Fruit fly (Drosophila melanogaster): ENCODE measurements around the gene CG43120.

Gene CG43120

dm6 chr3L:14363103-14363751, 18.5 kb upstream of the CG43120 start:
- TF ChIP-seq Sp1 (GFP tag; optimal IDR thresholded peaks at IDR 0.05): peak; percentile 3
- TF ChIP-seq Dif (GFP tag; optimal IDR thresholded peaks at IDR 0.05; ENCODE audit: partially characterized antibody): no peak
- TF ChIP-seq fru (GFP tag; optimal IDR thresholded peaks at IDR 0.05): peak; percentile 31
- no peak for TF ChIP-seq pan (optimal IDR thresholded peaks at IDR 0.05)
- peak; percentile 39 for TF ChIP-seq HLH106 (tag; optimal IDR thresholded peaks at IDR 0.05)
- TF ChIP-seq OdsH (GFP tag; optimal IDR thresholded peaks at IDR 0.05): no peak
- TF ChIP-seq CrebA (GFP tag; optimal IDR thresholded peaks at IDR 0.05; ENCODE audit: borderline replicate concordance): no peak
- TF ChIP-seq Mio (GFP tag; optimal IDR thresholded peaks at IDR 0.05): no peak
- TF ChIP-seq foxo (GFP tag; optimal IDR thresholded peaks at IDR 0.05): peak in 1 of 2 experiments; percentile 22
- peak; percentile 21 for TF ChIP-seq psq (GFP tag; optimal IDR thresholded peaks at IDR 0.05)
- no peak for TF ChIP-seq GATAd (GFP tag; optimal IDR thresholded peaks at IDR 0.05)

DNA sequence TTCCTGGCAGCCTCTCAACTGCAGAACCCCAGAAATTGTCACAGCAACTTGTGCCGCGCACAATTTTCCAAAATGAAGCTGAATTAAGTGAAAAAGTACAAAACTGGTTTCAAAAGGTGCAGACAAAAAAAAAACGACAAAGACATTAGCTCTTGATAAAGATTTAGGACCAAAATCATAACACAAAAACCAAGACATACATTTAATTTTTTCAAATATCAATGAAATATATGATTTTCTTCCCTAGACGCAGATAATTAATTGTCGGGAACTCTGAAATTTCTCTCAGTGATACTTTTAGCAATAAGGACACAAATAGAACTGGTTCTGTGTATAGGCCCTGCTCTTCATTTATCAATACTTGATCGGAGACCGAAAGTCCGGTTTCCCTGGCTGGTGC, 17.0 kb upstream of the CG43120 start:
- TF ChIP-seq Jra (GFP tag; optimal IDR thresholded peaks at IDR 0.05) (peak; percentile 65), sage (GFP tag; optimal IDR thresholded peaks at IDR 0.05) (peak; percentile 86), Rel (GFP tag; optimal IDR thresholded peaks at IDR 0.05) (peak; percentile 85), Rel (tag; optimal IDR thresholded peaks at IDR 0.05) (peak; percentile 12), usp (GFP tag; optimal IDR thresholded peaks at IDR 0.05) (no peak), Myc (optimal IDR thresholded peaks at IDR 0.05) (no peak), Vsx2 (GFP tag; optimal IDR thresholded peaks at IDR 0.05; ENCODE audit: partially characterized antibody) (no peak), Hr78 (GFP tag; optimal IDR thresholded peaks at IDR 0.05) (no peak), GATAd (GFP tag; optimal IDR thresholded peaks at IDR 0.05) (peak; percentile 8), brk (GFP tag; optimal IDR thresholded peaks at IDR 0.05) (peak; percentile 92), psq (GFP tag; optimal IDR thresholded peaks at IDR 0.05) (peak; percentile 87), foxo (GFP tag; optimal IDR thresholded peaks at IDR 0.05) (peak; percentile 62 to 92), tai (GFP tag; optimal IDR thresholded peaks at IDR 0.05) (peak; percentile 82), Mio (GFP tag; optimal IDR thresholded peaks at IDR 0.05) (peak; percentile 38), rgr (GFP tag; optimal IDR thresholded peaks at IDR 0.05) (peak; percentile 94), Hnf4 (GFP tag; optimal IDR thresholded peaks at IDR 0.05) (peak; percentile 87), br (GFP tag; optimal IDR thresholded peaks at IDR 0.05) (peak; percentile 94), fru (GFP tag; optimal IDR thresholded peaks at IDR 0.05) (peak; percentile 94), h (GFP tag; optimal IDR thresholded peaks at IDR 0.05) (peak; percentile 96), lola (GFP tag; optimal IDR thresholded peaks at IDR 0.05) (no peak), N (GFP tag; optimal IDR thresholded peaks at IDR 0.05) (no peak), Dfd (GFP tag; optimal IDR thresholded peaks at IDR 0.05) (no peak), CrebA (GFP tag; optimal IDR thresholded peaks at IDR 0.05; ENCODE audit: borderline replicate concordance) (peak; percentile 65), sv (GFP tag; optimal IDR thresholded peaks at IDR 0.05) (peak; percentile 35), CG9705 (GFP tag; optimal IDR thresholded peaks at IDR 0.05) (peak; percentile 41), OdsH (GFP tag; optimal IDR thresholded peaks at IDR 0.05) (peak; percentile 95), dl (GFP tag; optimal IDR thresholded peaks at IDR 0.05; ENCODE audit: insufficient read depth in 1 of 2, partially characterized antibody in 2 of 2) (no peak), pan (optimal IDR thresholded peaks at IDR 0.05) (no peak), HLH106 (tag; optimal IDR thresholded peaks at IDR 0.05) (peak; percentile 85), Hr83 (GFP tag; optimal IDR thresholded peaks at IDR 0.05; ENCODE audit: poor library complexity, severe bottlenecking) (no peak), CG32264 (GFP tag; optimal IDR thresholded peaks at IDR 0.05) (peak; percentile 86), ey (GFP tag; optimal IDR thresholded peaks at IDR 0.05) (peak; percentile 94), dmrt93B (GFP tag; optimal IDR thresholded peaks at IDR 0.05) (peak; percentile 72), Dif (GFP tag; optimal IDR thresholded peaks at IDR 0.05; ENCODE audit: partially characterized antibody) (no peak), Sp1 (GFP tag; optimal IDR thresholded peaks at IDR 0.05) (peak; percentile 92), woc (GFP tag; optimal IDR thresholded peaks at IDR 0.05) (peak; percentile 89), jim (GFP tag; optimal IDR thresholded peaks at IDR 0.05) (no peak), dsf (GFP tag; optimal IDR thresholded peaks at IDR 0.05; ENCODE audit: borderline replicate concordance) (peak; percentile 64), Abd-B (GFP tag; optimal IDR thresholded peaks at IDR 0.05) (no peak)
